Fruit fly (Drosophila melanogaster) whole organism, pupa: ENCODE results near the gene AnxB11.

Experiments used
- CG10348 ChIP-seq: fragments of 200-800 bp; sonication (Bioruptor generic); IDR thresholded peaks from 2 replicates; pipeline ENCODE4 v1.3.6; 2022; ENCODE audit warnings: missing biosample characterization, missing genetic modification characterization
- CG12605 ChIP-seq: fragments of 200-800 bp; sonication (Bioruptor generic); IDR thresholded peaks from 2 replicates; pipeline ENCODE4 v1.3.6; 2022; ENCODE audit warnings: missing biosample characterization, missing genetic modification characterization
- CG14655 ChIP-seq: fragments of 200-800 bp; sonication (Bioruptor generic); optimal IDR thresholded peaks from 3 replicates; lab custom pipeline; 2017; ENCODE audit warnings: mild to moderate bottlenecking, missing biosample characterization, missing genetic modification reagents, missing genetic modification characterization
- CG15710 ChIP-seq: fragments of 200-800 bp; sonication (Bioruptor generic); optimal IDR thresholded peaks from 2 replicates; lab custom pipeline; 2018; ENCODE audit warnings: missing biosample characterization, mild to moderate bottlenecking, missing genetic modification characterization, moderate library complexity
- CG32121 ChIP-seq: fragments of 200-800 bp; sonication (Bioruptor generic); IDR thresholded peaks from 2 replicates; pipeline ENCODE4 v1.3.6; 2022; ENCODE audit warnings: missing biosample characterization, missing genetic modification characterization
- CG34367 ChIP-seq: fragments of 200-800 bp; sonication (Bioruptor generic); optimal IDR thresholded peaks from 2 replicates; lab custom pipeline; 2018; ENCODE audit warnings: missing biosample characterization, mild to moderate bottlenecking, missing genetic modification characterization
- CG8301 ChIP-seq: fragments of 200-800 bp; sonication (Bioruptor generic); optimal IDR thresholded peaks from 2 replicates; lab custom pipeline; 2018; ENCODE audit warnings: missing biosample characterization, mild to moderate bottlenecking, missing genetic modification characterization
- CG9948 ChIP-seq: fragments of 200-800 bp; sonication (Bioruptor generic); optimal IDR thresholded peaks from 2 replicates; lab custom pipeline; 2018; ENCODE audit warnings: missing biosample characterization, mild to moderate bottlenecking, missing genetic modification characterization, moderate library complexity
- D1 ChIP-seq: fragments of 200-800 bp; sonication (Bioruptor generic); optimal IDR thresholded peaks from 2 replicates; lab custom pipeline; 2018; ENCODE audit warnings: missing biosample characterization, mild to moderate bottlenecking, missing genetic modification characterization, moderate library complexity
- EcR ChIP-seq: fragments of 200-800 bp; sonication (Bioruptor generic); optimal IDR thresholded peaks from 3 replicates; lab custom pipeline; 2019; ENCODE audit warnings: missing biosample characterization, missing genetic modification characterization, mild to moderate bottlenecking, moderate library complexity, missing genetic modification reagents
- Ets98B ChIP-seq: fragments of 200-800 bp; sonication (Bioruptor generic); IDR thresholded peaks from 2 replicates; pipeline ENCODE4 v1.3.6; 2022; ENCODE audit warnings: missing biosample characterization, missing genetic modification characterization
- Pif1A ChIP-seq: fragments of 200-800 bp; sonication (Bioruptor generic); optimal IDR thresholded peaks from 3 replicates; lab custom pipeline; 2016; ENCODE audit warnings: missing biosample characterization, missing genetic modification characterization
- Pif1B ChIP-seq: fragments of 200-800 bp; sonication (Bioruptor generic); optimal IDR thresholded peaks from 3 replicates; lab custom pipeline; 2016; ENCODE audit warnings: missing biosample characterization, missing genetic modification characterization
- rn ChIP-seq: fragments of 200-800 bp; sonication (Bioruptor generic); IDR thresholded peaks from 2 replicates; pipeline ENCODE4 v1.3.6; 2022; ENCODE audit warnings: missing biosample characterization, missing genetic modification characterization

dm6 chrX:16372492-16373350 lies 49.3 kb downstream of the AnxB11 start, which contains the start of gene Fur2:
- peak; percentile 73 for TF ChIP-seq CG12605
- no peak; the same call in 1 of the 2 replicates for TF ChIP-seq Ets98B (GFP tag; lab: Robert Waterston, UW)
- no peak for TF ChIP-seq Pif1B (GFP tag; lab: Kevin White, UChicago)
- no peak for TF ChIP-seq CG14655 (GFP tag; lab: Kevin White, UChicago)
- TF ChIP-seq EcR (GFP tag; lab: Kevin White, UChicago), result no peak
- TF ChIP-seq CG32121 (GFP tag; lab: Robert Waterston, UW), result no peak
- TF ChIP-seq CG8301 (tag; lab: Kevin White, UChicago), result no peak
- no peak for TF ChIP-seq CG10348 (GFP tag; lab: Robert Waterston, UW)
- TF ChIP-seq Pif1A (GFP tag; lab: Kevin White, UChicago), result no peak
- TF ChIP-seq rn (GFP tag; lab: Robert Waterston, UW), result no peak
- no peak for TF ChIP-seq CG15710 (tag; lab: Kevin White, UChicago)
- no peak for TF ChIP-seq D1 (tag; lab: Kevin White, UChicago)
- no peak for TF ChIP-seq CG34367 (tag; lab: Kevin White, UChicago)
- no peak for TF ChIP-seq CG9948 (tag; lab: Kevin White, UChicago)
